Fruit fly (Drosophila melanogaster) whole organism, prepupa: ENCODE measurements around the gene Mst36Fb.
A peak's percentile ranks its signal among the peaks of the same experiment; 100 is the strongest.

Experiments
- CG10631 ChIP-seq: fragments of 200-800 bp; sonication (Bioruptor generic); optimal IDR thresholded peaks from 2 replicates; lab custom pipeline; 2016; ENCODE audit warnings: missing biosample characterization, missing genetic modification characterization
- CG10669 ChIP-seq: fragments of 200-800 bp; sonication (Bioruptor generic); optimal IDR thresholded peaks from 3 replicates; lab custom pipeline; 2018; ENCODE audit warnings: missing biosample characterization, mild to moderate bottlenecking, missing genetic modification characterization, moderate library complexity
- CG11294 ChIP-seq: fragments of 200-800 bp; sonication (Bioruptor generic); IDR thresholded peaks from 2 replicates; pipeline ENCODE4 v1.3.6; 2022; ENCODE audit warnings: missing biosample characterization, missing genetic modification characterization
- CG11902 ChIP-seq: fragments of 200-800 bp; sonication (Bioruptor generic); optimal IDR thresholded peaks from 3 replicates; lab custom pipeline; 2016; ENCODE audit warnings: missing biosample characterization, missing genetic modification characterization
- CG16779 ChIP-seq: fragments of 200-800 bp; sonication (Bioruptor generic); optimal IDR thresholded peaks from 3 replicates; lab custom pipeline; 2017; ENCODE audit warnings: missing biosample characterization, mild to moderate bottlenecking, missing genetic modification characterization
- CG3032 ChIP-seq: fragments of 200-800 bp; optimal IDR thresholded peaks from 2 replicates; lab custom pipeline; 2019; ENCODE audit warnings: missing biosample characterization, mild to moderate bottlenecking, missing genetic modification characterization, moderate library complexity
- CG34406 ChIP-seq: fragments of 200-800 bp; sonication (Bioruptor generic); optimal IDR thresholded peaks from 3 replicates; lab custom pipeline; 2016; ENCODE audit warnings: missing biosample characterization, missing genetic modification characterization
- CG3919 ChIP-seq: fragments of 200-800 bp; sonication (Bioruptor generic); optimal IDR thresholded peaks from 3 replicates; lab custom pipeline; 2016; ENCODE audit warnings: missing biosample characterization, missing genetic modification characterization
- CG6163 ChIP-seq: fragments of 200-800 bp; sonication (Bioruptor generic); IDR thresholded peaks from 3 replicates; pipeline ENCODE4 v1.3.6; 2022; ENCODE audit warnings: missing biosample characterization, missing genetic modification characterization
- CG6276 ChIP-seq: fragments of 200-800 bp; sonication (Bioruptor generic); optimal IDR thresholded peaks from 2 replicates; lab custom pipeline; 2017; ENCODE audit warnings: missing biosample characterization, mild to moderate bottlenecking, missing genetic modification characterization
- CG6792 ChIP-seq: fragments of 200-800 bp; sonication (Bioruptor generic); optimal IDR thresholded peaks from 3 replicates; lab custom pipeline; 2016; ENCODE audit warnings: missing biosample characterization, missing genetic modification characterization
- CG6808 ChIP-seq: fragments of 200-800 bp; sonication (Bioruptor generic); optimal IDR thresholded peaks from 3 replicates; lab custom pipeline; 2017; ENCODE audit warnings: missing biosample characterization, missing genetic modification characterization, mild to moderate bottlenecking, moderate library complexity, missing genetic modification reagents
- CG6854 ChIP-seq: fragments of 200-800 bp; sonication (Bioruptor generic); optimal IDR thresholded peaks from 2 replicates; lab custom pipeline; 2017; ENCODE audit warnings: missing biosample characterization, mild to moderate bottlenecking, missing genetic modification characterization
- CG8119 ChIP-seq: fragments of 200-800 bp; sonication (Bioruptor generic); IDR thresholded peaks from 3 replicates; pipeline ENCODE4 v1.3.6; 2022; ENCODE audit warnings: missing biosample characterization, missing genetic modification characterization
- CG8319 ChIP-seq: fragments of 200-800 bp; sonication (Bioruptor generic); optimal IDR thresholded peaks from 3 replicates; lab custom pipeline; 2016; ENCODE audit warnings: missing biosample characterization, missing genetic modification characterization
- CG8632 ChIP-seq: fragments of 200-800 bp; sonication (Bioruptor generic); optimal IDR thresholded peaks from 3 replicates; lab custom pipeline; 2016; ENCODE audit warnings: missing biosample characterization, missing genetic modification characterization
- CG9139 ChIP-seq: fragments of 200-800 bp; sonication (Bioruptor generic); optimal IDR thresholded peaks from 3 replicates; lab custom pipeline; 2017; ENCODE audit warnings: missing biosample characterization, mild to moderate bottlenecking, missing genetic modification characterization
- Eip78C ChIP-seq: fragments of 200-800 bp; sonication (Bioruptor generic); peaks from one replicate; lab custom pipeline; 2016; ENCODE audit warnings: missing biosample characterization, missing genetic modification characterization
- Gug ChIP-seq: fragments of 200-800 bp; sonication (Bioruptor generic); IDR thresholded peaks from 2 replicates; pipeline ENCODE4 v1.3.6; 2022; ENCODE audit warnings: missing biosample characterization, missing genetic modification characterization
- Hr38 ChIP-seq: sonication (Bioruptor generic); optimal IDR thresholded peaks from 2 replicates; lab custom pipeline; 2016; ENCODE audit warnings: missing biosample characterization, missing genetic modification characterization
- Hr39 ChIP-seq: fragments of 200-800 bp; sonication (Bioruptor generic); optimal IDR thresholded peaks from 2 replicates; lab custom pipeline; 2016; ENCODE audit warnings: missing biosample characterization, missing genetic modification characterization
- Hr4 ChIP-seq: fragments of 200-800 bp; sonication (Bioruptor generic); optimal IDR thresholded peaks from 3 replicates; lab custom pipeline; 2016; ENCODE audit warnings: missing biosample characterization, missing genetic modification characterization
- Lpt ChIP-seq: fragments of 200-800 bp; sonication (Bioruptor generic); optimal IDR thresholded peaks from 3 replicates; lab custom pipeline; 2016; ENCODE audit warnings: missing biosample characterization, missing genetic modification characterization
- Met ChIP-seq: fragments of 200-800 bp; sonication (Bioruptor generic); optimal IDR thresholded peaks from 3 replicates; lab custom pipeline; 2016; ENCODE audit warnings: missing biosample characterization, missing genetic modification characterization
- Smox ChIP-seq: fragments of 200-800 bp; sonication (Bioruptor generic); optimal IDR thresholded peaks from 3 replicates; lab custom pipeline; 2016; ENCODE audit warnings: missing biosample characterization, missing genetic modification characterization
- Sox102F ChIP-seq: fragments of 200-800 bp; sonication (Bioruptor generic); optimal IDR thresholded peaks from 2 replicates; lab custom pipeline; 2016; ENCODE audit warnings: missing biosample characterization, mild to moderate bottlenecking, missing genetic modification characterization
- Sox14 ChIP-seq: fragments of 200-800 bp; sonication (Bioruptor generic); optimal IDR thresholded peaks from 3 replicates; lab custom pipeline; 2016; ENCODE audit warnings: missing biosample characterization, missing genetic modification characterization
- Sox15 ChIP-seq: fragments of 200-800 bp; sonication (Bioruptor generic); optimal IDR thresholded peaks from 3 replicates; lab custom pipeline; 2016; ENCODE audit warnings: missing biosample characterization, missing genetic modification characterization
- achi ChIP-seq: fragments of 200-800 bp; sonication (Bioruptor generic); optimal IDR thresholded peaks from 3 replicates; lab custom pipeline; 2016; ENCODE audit warnings: missing biosample characterization, missing genetic modification characterization
- cyc ChIP-seq: fragments of 200-800 bp; sonication (Bioruptor generic); optimal IDR thresholded peaks from 3 replicates; lab custom pipeline; 2016; ENCODE audit warnings: missing biosample characterization, missing genetic modification characterization
- dac ChIP-seq: fragments of 200-800 bp; sonication (Bioruptor generic); optimal IDR thresholded peaks from 2 replicates; lab custom pipeline; 2017; ENCODE audit warnings: missing biosample characterization, mild to moderate bottlenecking, missing genetic modification characterization
- eg ChIP-seq: fragments of 200-800 bp; sonication (Bioruptor generic); IDR thresholded peaks from 3 replicates; pipeline ENCODE4 v1.3.6; 2022; ENCODE audit warnings: missing biosample characterization, missing genetic modification characterization
- esn ChIP-seq: fragments of 200-800 bp; sonication (Bioruptor generic); optimal IDR thresholded peaks from 2 replicates; lab custom pipeline; 2016; ENCODE audit warnings: missing biosample characterization, mild to moderate bottlenecking, missing genetic modification characterization, moderate library complexity
- fd59A ChIP-seq: fragments of 200-800 bp; sonication (Bioruptor generic); optimal IDR thresholded peaks from 2 replicates; lab custom pipeline; 2017; ENCODE audit warnings: missing biosample characterization, mild to moderate bottlenecking, missing genetic modification characterization, missing genetic modification reagents
- fd85E ChIP-seq: fragments of 200-800 bp; sonication (Bioruptor generic); optimal IDR thresholded peaks from 3 replicates; lab custom pipeline; 2016; ENCODE audit warnings: missing biosample characterization, missing genetic modification characterization
- fkh ChIP-seq: fragments of 200-800 bp; sonication (Bioruptor generic); optimal IDR thresholded peaks from 3 replicates; lab custom pipeline; 2017; ENCODE audit warnings: missing biosample characterization, mild to moderate bottlenecking, missing genetic modification characterization, moderate library complexity
- lz ChIP-seq: fragments of 200-800 bp; sonication (Bioruptor generic); optimal IDR thresholded peaks from 3 replicates; lab custom pipeline; 2016; ENCODE audit warnings: missing biosample characterization, missing genetic modification characterization
- net ChIP-seq: fragments of 200-800 bp; sonication (Bioruptor generic); optimal IDR thresholded peaks from 3 replicates; lab custom pipeline; 2016; ENCODE audit warnings: missing biosample characterization, missing genetic modification characterization
- pdm3 ChIP-seq: fragments of 200-800 bp; sonication (Bioruptor generic); optimal IDR thresholded peaks from 3 replicates; lab custom pipeline; 2016; ENCODE audit warnings: missing biosample characterization, missing genetic modification characterization
- spab ChIP-seq: fragments of 200-800 bp; sonication (Bioruptor generic); optimal IDR thresholded peaks from 2 replicates; lab custom pipeline; 2017; ENCODE audit warnings: missing biosample characterization, mild to moderate bottlenecking, missing genetic modification characterization, missing genetic modification reagents
- ss ChIP-seq, 2 experiments: fragments of 200-800 bp; sonication (Bioruptor generic); optimal IDR thresholded peaks; 2 replicates in 1 of 2; 3 replicates in 1 of 2; lab custom pipeline; 2017 to 2018; ENCODE audit warnings: mild to moderate bottlenecking in 2 of 2, missing biosample characterization in 2 of 2, missing genetic modification characterization in 2 of 2, moderate library complexity in 1 of 2
- svp ChIP-seq: fragments of 200-800 bp; sonication (Bioruptor generic); peaks from one replicate; lab custom pipeline; 2016; ENCODE audit warnings: missing biosample characterization, missing genetic modification characterization
- vri ChIP-seq: fragments of 200-800 bp; sonication (Bioruptor generic); optimal IDR thresholded peaks from 3 replicates; lab custom pipeline; 2016; ENCODE audit warnings: missing biosample characterization, mild to moderate bottlenecking, missing genetic modification characterization

Gene Mst36Fb

DNA sequence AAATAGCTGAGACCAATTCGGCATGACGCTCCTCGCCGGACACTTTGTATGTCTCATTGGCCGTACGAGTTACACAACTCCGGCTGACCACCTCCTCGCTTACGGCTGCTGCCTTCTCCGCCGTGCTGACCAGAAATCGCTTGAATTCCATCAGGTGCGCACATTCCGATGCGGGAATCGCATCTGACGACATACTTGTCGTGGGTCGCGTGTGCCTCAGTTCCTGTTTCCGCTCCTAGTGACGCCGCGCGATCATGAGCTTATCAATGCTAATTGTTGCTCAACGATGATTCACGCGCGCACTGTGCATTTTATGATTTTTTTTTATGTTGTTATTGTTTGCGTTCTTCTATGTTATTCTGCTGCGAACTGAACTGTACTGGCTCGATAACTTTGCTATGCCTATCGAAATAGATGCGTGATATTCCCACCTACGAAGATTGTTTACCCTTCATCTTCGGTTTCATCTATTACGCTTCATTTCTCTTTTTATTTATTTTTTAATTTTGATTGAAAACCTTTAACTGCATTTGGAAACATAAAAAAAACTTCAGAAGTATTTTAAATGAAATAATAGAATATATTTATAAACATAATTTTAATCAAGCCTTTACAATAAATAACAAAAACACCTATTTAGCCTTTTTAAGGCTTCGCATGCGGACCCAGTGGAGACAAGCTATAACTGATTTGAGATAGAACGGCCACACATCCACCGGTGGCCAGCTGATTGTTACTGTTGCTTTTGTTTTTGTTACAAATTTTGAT lies 28.0 kb upstream of the Mst36Fb start, which contains the start of the genes CG10376 and CG10343 (continued):
- peak; percentile 82 for TF ChIP-seq eg
- TF ChIP-seq CG34406 (GFP tag; lab: Kevin White, UChicago): peak; percentile 84
- peak; percentile 75 for TF ChIP-seq Hr39 (GFP tag; lab: Kevin White, UChicago)
- peak; percentile 76 for TF ChIP-seq CG3919 (GFP tag; lab: Kevin White, UChicago)
- no peak for TF ChIP-seq Hr38 (GFP tag; lab: Kevin White, UChicago)
- peak; percentile 82 for TF ChIP-seq CG8632 (GFP tag; lab: Kevin White, UChicago)
- peak; percentile 59 for TF ChIP-seq CG8319 (GFP tag; lab: Kevin White, UChicago)
- peak; percentile 74 for TF ChIP-seq CG6792 (GFP tag; lab: Kevin White, UChicago)
- TF ChIP-seq svp (GFP tag; lab: Kevin White, UChicago): peak; percentile 81
- TF ChIP-seq CG16779 (tag; lab: Kevin White, UChicago): no peak
- peak; percentile 80 for TF ChIP-seq CG11902 (GFP tag; lab: Kevin White, UChicago)
- TF ChIP-seq Sox15: peak; percentile 88
- no peak for TF ChIP-seq CG9139
- TF ChIP-seq CG6276 (GFP tag; lab: Kevin White, UChicago): no peak
- no peak for TF ChIP-seq pdm3 (GFP tag; lab: Kevin White, UChicago)
- peak; percentile 77 for TF ChIP-seq CG6808 (GFP tag; lab: Kevin White, UChicago)
- TF ChIP-seq Hr4 (GFP tag; lab: Kevin White, UChicago): peak; percentile 82
- no peak for TF ChIP-seq Sox102F (GFP tag; lab: Kevin White, UChicago)
- TF ChIP-seq cyc: peak; percentile 73
- peak; percentile 81 for TF ChIP-seq CG10669 (GFP tag; lab: Kevin White, UChicago)

DNA sequence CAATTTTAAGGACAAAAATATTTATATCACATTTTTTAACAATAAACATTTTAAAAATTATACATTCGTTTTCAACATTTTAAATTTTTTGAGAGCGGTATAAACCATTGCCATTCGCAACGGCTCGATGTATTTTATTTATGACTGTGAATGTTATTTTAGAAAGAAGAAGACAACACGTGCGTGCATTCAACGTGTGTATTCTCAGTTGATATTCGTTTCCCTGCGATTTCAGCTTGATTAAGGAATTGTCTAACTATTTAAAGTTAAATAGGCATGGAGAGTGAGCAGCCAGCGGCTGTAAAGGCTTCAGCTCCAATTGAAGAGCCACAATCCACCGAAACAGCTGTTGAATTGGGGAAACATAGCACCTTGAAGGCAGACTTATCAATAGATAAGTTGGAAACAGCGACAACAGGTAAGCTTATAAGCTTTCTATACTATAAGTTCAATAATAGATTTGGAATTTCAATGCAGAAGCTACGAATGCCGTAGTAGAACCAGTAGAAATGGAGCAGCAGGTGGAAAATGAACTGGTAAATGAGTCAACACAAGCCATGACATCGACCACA lies 23.8 kb upstream of the Mst36Fb start, which contains the start of gene CG10341:
CG10341 (plus strand) TSS at position 156 of the 572 bp plus-strand sequence.
- TF ChIP-seq Smox: no peak
- TF ChIP-seq Eip78C (GFP tag; lab: Kevin White, UChicago): peak; percentile 63
- TF ChIP-seq spab (GFP tag; lab: Kevin White, UChicago): no peak
- TF ChIP-seq, all 60 proteins: peak for 1

DNA sequence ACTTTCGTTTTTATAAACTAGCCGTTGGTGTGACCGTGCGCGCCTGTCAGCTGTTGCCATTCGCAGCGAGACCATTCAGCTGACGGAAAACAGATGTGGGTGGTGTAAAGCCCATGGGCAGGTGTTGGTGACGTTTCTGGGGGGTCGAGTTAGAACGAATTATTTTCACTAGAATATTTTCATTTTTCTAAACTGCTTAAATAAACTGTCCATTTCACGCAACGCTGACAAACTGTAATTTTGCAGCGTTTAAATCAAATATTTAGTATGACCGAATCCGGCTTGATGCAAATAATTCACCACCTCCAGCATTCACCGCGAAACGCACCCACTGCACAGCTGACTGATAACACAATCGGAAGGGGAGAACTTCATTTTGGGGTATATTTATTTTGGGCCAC lies 20.5 kb upstream of the Mst36Fb start, which contains the start of the genes CG10383 and CG10338:
CG10383 (minus strand) TSS at position 199 of the 401 bp plus-strand sequence.
CG10338 (plus strand) TSS at position 261 of the 401 bp plus-strand sequence.
- TF ChIP-seq dac (GFP tag; lab: Kevin White, UChicago): peak; percentile 85
- peak; percentile 47 for TF ChIP-seq CG16779 (tag; lab: Kevin White, UChicago)
- TF ChIP-seq lz (GFP tag; lab: Kevin White, UChicago): peak; percentile 89
- TF ChIP-seq Sox15: peak; percentile 84
- peak; percentile 91 for TF ChIP-seq Sox14
- peak; percentile 87 for TF ChIP-seq CG11902 (GFP tag; lab: Kevin White, UChicago)
- TF ChIP-seq fd85E (GFP tag; lab: Kevin White, UChicago): peak; percentile 77
- peak; percentile 49 for TF ChIP-seq CG6854 (GFP tag; lab: Kevin White, UChicago)
- peak; percentile 74 for TF ChIP-seq Hr38 (GFP tag; lab: Kevin White, UChicago)
- peak; percentile 82 for TF ChIP-seq Lpt (GFP tag; lab: Kevin White, UChicago)
- TF ChIP-seq fd59A (GFP tag; lab: Kevin White, UChicago): peak; percentile 22
- peak; percentile 93 for TF ChIP-seq CG3919 (GFP tag; lab: Kevin White, UChicago)
- peak; percentile 81 for TF ChIP-seq CG34406 (GFP tag; lab: Kevin White, UChicago)
- TF ChIP-seq CG10669 (GFP tag; lab: Kevin White, UChicago): peak; percentile 64
- peak; percentile 73 for TF ChIP-seq CG3032
- peak; percentile 30 to 33 for TF ChIP-seq ss (GFP tag; optimal IDR thresholded peaks at IDR 0.05; lab: Kevin White, UChicago)
- TF ChIP-seq Gug (GFP tag; lab: Robert Waterston, UW): peak; percentile 86
- TF ChIP-seq CG8632 (GFP tag; lab: Kevin White, UChicago): peak; percentile 77
- peak; percentile 95 for TF ChIP-seq CG6163 (GFP tag; lab: Robert Waterston, UW)
- TF ChIP-seq CG10631 (GFP tag; lab: Kevin White, UChicago): peak; percentile 84
- TF ChIP-seq CG8319 (GFP tag; lab: Kevin White, UChicago): peak; percentile 88
- TF ChIP-seq esn (GFP tag; lab: Kevin White, UChicago): peak; percentile 88
- TF ChIP-seq CG8119 (GFP tag; lab: Robert Waterston, UW): peak; percentile 69; the same call in 2 of the 3 replicates
- peak; percentile 93 for TF ChIP-seq cyc
- peak; percentile 94 for TF ChIP-seq eg
- peak; percentile 93 for TF ChIP-seq Hr39 (GFP tag; lab: Kevin White, UChicago)
- TF ChIP-seq achi: peak; percentile 89
- peak; percentile 83 for TF ChIP-seq net
- TF ChIP-seq Met: peak; percentile 90
- peak; percentile 31 for TF ChIP-seq fkh (GFP tag; lab: Kevin White, UChicago)
- TF ChIP-seq Hr4 (GFP tag; lab: Kevin White, UChicago): peak; percentile 86
- TF ChIP-seq CG11294 (GFP tag; lab: Robert Waterston, UW): peak; percentile 87
- peak; percentile 75 for TF ChIP-seq vri
- TF ChIP-seq Eip78C (GFP tag; lab: Kevin White, UChicago): peak; percentile 96
